Worm (Caenorhabditis elegans) whole organism, young adult: Measurements from ENCODE around the gene scrm-7.

Experiments used
- C06A6.2 ChIP-seq: fragments of 200-800 bp; sonication (Bioruptor generic); conservative IDR thresholded peaks from 2 replicates; pipeline ENCODE4 v1.3.6; 2022; ENCODE audit warnings: missing genetic modification characterization, missing compliant biosample characterization
- D2030.7 ChIP-seq: fragments of 200-800 bp; sonication (Bioruptor generic); IDR thresholded peaks from 2 replicates; pipeline ENCODE4 v1.3.6; 2022; ENCODE audit warnings: missing genetic modification reagents, missing genetic modification characterization, missing compliant biosample characterization
- F23B12.7 ChIP-seq: sonication (generic microtip); optimal IDR thresholded peaks from 2 replicates; lab custom pipeline; 2017; ENCODE audit warnings: missing genetic modification characterization, mild to moderate bottlenecking, missing compliant biosample characterization, antibody characterized with exemption, moderate library complexity; ENCODE audit not compliant: insufficient read depth
- F49E8.2 ChIP-seq: sonication (generic microtip); optimal IDR thresholded peaks from 3 replicates; lab custom pipeline; 2017; ENCODE audit warnings: missing genetic modification characterization, mild to moderate bottlenecking, missing compliant biosample characterization, antibody characterized with exemption, moderate library complexity; ENCODE audit not compliant: insufficient read depth
- F55B11.4 ChIP-seq: sonication (generic microtip); optimal IDR thresholded peaks from 2 replicates; lab custom pipeline; 2016; ENCODE audit warnings: missing compliant biosample characterization, missing genetic modification characterization, borderline replicate concordance; ENCODE audit not compliant: insufficient read depth
- F57A8.1 ChIP-seq: fragments of 200-800 bp; sonication (Bioruptor generic); optimal IDR thresholded peaks from 2 replicates; lab custom pipeline; 2018; ENCODE audit warnings: mild to moderate bottlenecking, missing genetic modification characterization, moderate library complexity, missing compliant biosample characterization
- F57C9.4 ChIP-seq: sonication (generic microtip); optimal IDR thresholded peaks from 2 replicates; lab custom pipeline; 2017; ENCODE audit warnings: mild to moderate bottlenecking, missing genetic modification characterization, missing compliant biosample characterization
- K12H6.12 ChIP-seq: fragments of 200-800 bp; sonication (Bioruptor generic); optimal IDR thresholded peaks from 2 replicates; lab custom pipeline; 2018; ENCODE audit warnings: mild to moderate bottlenecking, missing genetic modification characterization, missing compliant biosample characterization
- aptf-3 ChIP-seq: fragments of 200-800 bp; sonication (Bioruptor generic); IDR thresholded peaks from 2 replicates; pipeline ENCODE4 v1.3.6; 2022; ENCODE audit warnings: missing genetic modification characterization, missing compliant biosample characterization
- cebp-1 ChIP-seq, 2 experiments: fragments of 200-800 bp in 1 of 2; sonication (Bioruptor generic) in 1 of 2; sonication (generic microtip) in 1 of 2; IDR thresholded peaks in 1 of 2; optimal IDR thresholded peaks in 1 of 2; 2 replicates each; pipeline versions ENCODE4 v1.3.6 to Lab custom; 2017 to 2022; ENCODE audit warnings: missing compliant biosample characterization in 2 of 2, missing genetic modification characterization in 2 of 2, mild to moderate bottlenecking in 1 of 2, missing genetic modification reagents in 1 of 2, moderate library complexity in 1 of 2
- ceh-100 ChIP-seq: fragments of 200-800 bp; sonication (Bioruptor generic); IDR thresholded peaks from 2 replicates; pipeline ENCODE4 v1.3.6; 2022; ENCODE audit warnings: missing genetic modification reagents, missing genetic modification characterization, missing compliant biosample characterization
- ceh-58 ChIP-seq: fragments of 200-800 bp; sonication (Bioruptor generic); IDR thresholded peaks from 2 replicates; pipeline ENCODE4 v1.3.6; 2022; ENCODE audit warnings: missing genetic modification characterization, missing compliant biosample characterization
- dpff-1 ChIP-seq: sonication (generic microtip); optimal IDR thresholded peaks from 2 replicates; lab custom pipeline; 2017; ENCODE audit warnings: mild to moderate bottlenecking, missing genetic modification characterization, missing compliant biosample characterization
- dpl-1 ChIP-seq: fragments of 150-350 bp; optimal IDR thresholded peaks from 2 replicates; lab custom pipeline; 2014; ENCODE audit warnings: missing biosample characterization, missing genetic modification reagents, missing genetic modification characterization
- ets-4 ChIP-seq: fragments of 200-800 bp; sonication (Bioruptor generic); optimal IDR thresholded peaks from 2 replicates; lab custom pipeline; 2018; ENCODE audit warnings: mild to moderate bottlenecking, missing genetic modification characterization, missing compliant biosample characterization
- hlh-26 ChIP-seq: fragments of 200-800 bp; sonication (Bioruptor generic); conservative IDR thresholded peaks from 2 replicates; pipeline ENCODE4 v1.3.6; 2022; ENCODE audit warnings: missing genetic modification reagents, missing genetic modification characterization, missing compliant biosample characterization
- hrde-1 ChIP-seq: sonication (generic microtip); optimal IDR thresholded peaks from 2 replicates; lab custom pipeline; 2016; ENCODE audit warnings: missing genetic modification characterization, mild to moderate bottlenecking, missing compliant biosample characterization, moderate library complexity, missing genotype, missing genetic modification reagents, borderline replicate concordance
- lag-1 ChIP-seq: fragments of 200-800 bp; sonication (Bioruptor generic); IDR thresholded peaks from 2 replicates; pipeline ENCODE4 v1.3.6; 2022; ENCODE audit warnings: missing genetic modification reagents, missing genetic modification characterization, missing compliant biosample characterization
- lin-40 ChIP-seq: sonication (generic microtip); optimal IDR thresholded peaks from 2 replicates; lab custom pipeline; 2016; ENCODE audit warnings: missing genetic modification characterization, mild to moderate bottlenecking, missing compliant biosample characterization, missing genotype, missing genetic modification reagents
- madf-8 ChIP-seq: fragments of 200-800 bp; sonication (Bioruptor generic); conservative IDR thresholded peaks from 2 replicates; pipeline ENCODE4 v1.3.6; 2022; ENCODE audit warnings: missing genetic modification reagents, missing genetic modification characterization, missing compliant biosample characterization
- mxl-1 ChIP-seq: sonication (generic microtip); optimal IDR thresholded peaks from 2 replicates; lab custom pipeline; 2016; ENCODE audit warnings: missing genetic modification characterization, missing compliant biosample characterization
- nfya-1 ChIP-seq: sonication (generic microtip); optimal IDR thresholded peaks from 2 replicates; lab custom pipeline; 2017; ENCODE audit warnings: antibody characterized with exemption, missing compliant biosample characterization, missing genetic modification characterization, borderline replicate concordance; ENCODE audit not compliant: insufficient read depth
- nfya-2 ChIP-seq: fragments of 200-800 bp; sonication (Bioruptor generic); IDR thresholded peaks from 2 replicates; pipeline ENCODE4 v1.3.6; 2022; ENCODE audit warnings: missing genetic modification reagents, missing genetic modification characterization, missing compliant biosample characterization
- nhr-80 ChIP-seq: sonication (generic microtip); optimal IDR thresholded peaks from 2 replicates; lab custom pipeline; 2016; ENCODE audit warnings: missing genetic modification characterization, missing compliant biosample characterization
- pbrm-1 ChIP-seq: fragments of 200-800 bp; sonication (Bioruptor generic); IDR thresholded peaks from 2 replicates; pipeline ENCODE4 v1.3.6; 2022; ENCODE audit warnings: missing genetic modification reagents, missing genetic modification characterization, missing compliant biosample characterization
- repo-1 ChIP-seq: sonication (generic microtip); optimal IDR thresholded peaks from 2 replicates; lab custom pipeline; 2017; ENCODE audit warnings: mild to moderate bottlenecking, missing genetic modification characterization, missing compliant biosample characterization
- sea-2 ChIP-seq: fragments of 200-800 bp; sonication (Bioruptor generic); IDR thresholded peaks from 2 replicates; pipeline ENCODE4 v1.3.6; 2022; ENCODE audit warnings: missing genetic modification characterization, missing compliant biosample characterization
- snpc-3.4 ChIP-seq: sonication (generic microtip); optimal IDR thresholded peaks from 2 replicates; lab custom pipeline; 2017; ENCODE audit warnings: missing genetic modification characterization, mild to moderate bottlenecking, missing compliant biosample characterization, antibody characterized with exemption, moderate library complexity, missing genotype, missing genetic modification reagents
- snpc-4 ChIP-seq, 5 experiments: fragments of 150-350 bp in 1 of 5; sonication (generic microtip) in 4 of 5; optimal IDR thresholded peaks; 2 replicates each; lab custom pipeline; 2014 to 2018; ENCODE audit warnings: missing genetic modification characterization in 5 of 5, missing biosample characterization in 3 of 5, antibody characterized with exemption in 2 of 5, mild to moderate bottlenecking in 2 of 5, missing compliant biosample characterization in 2 of 5, missing genotype in 2 of 5, moderate library complexity in 2 of 5, missing genetic modification reagents in 1 of 5
- tbp1 ChIP-seq: fragments of 200-800 bp; sonication (Bioruptor generic); optimal IDR thresholded peaks from 2 replicates; lab custom pipeline; 2018; ENCODE audit warnings: mild to moderate bottlenecking, missing genetic modification characterization, missing compliant biosample characterization
- unc-130 ChIP-seq: sonication (generic microtip); optimal IDR thresholded peaks from 2 replicates; lab custom pipeline; 2016; ENCODE audit warnings: missing genetic modification reagents, missing genetic modification characterization, missing compliant biosample characterization
- unc-62 ChIP-seq: fragments of 150-350 bp; optimal IDR thresholded peaks from 2 replicates; lab custom pipeline; 2014; ENCODE audit warnings: missing biosample characterization, missing genetic modification reagents, missing genetic modification characterization
- zfh-2 ChIP-seq: fragments of 200-800 bp; sonication (Bioruptor generic); conservative IDR thresholded peaks from 2 replicates; pipeline ENCODE4 v1.3.6; 2022; ENCODE audit warnings: missing genetic modification reagents, missing genetic modification characterization, missing compliant biosample characterization
- zim-3 ChIP-seq: sonication (generic microtip); optimal IDR thresholded peaks from 2 replicates; lab custom pipeline; 2017; ENCODE audit warnings: mild to moderate bottlenecking, missing genetic modification characterization, moderate library complexity, missing compliant biosample characterization
- ztf-18 ChIP-seq: sonication (generic microtip); optimal IDR thresholded peaks from 2 replicates; lab custom pipeline; 2016; ENCODE audit warnings: missing genotype, mild to moderate bottlenecking, missing genetic modification characterization, missing compliant biosample characterization
- ztf-22 ChIP-seq: fragments of 200-800 bp; sonication (Bioruptor generic); optimal IDR thresholded peaks from 2 replicates; lab custom pipeline; 2018; ENCODE audit warnings: mild to moderate bottlenecking, missing genetic modification characterization, moderate library complexity, missing compliant biosample characterization
- ztf-26 ChIP-seq: sonication (generic microtip); optimal IDR thresholded peaks from 2 replicates; lab custom pipeline; 2017; ENCODE audit warnings: missing genetic modification characterization, missing compliant biosample characterization
- ztf-28 ChIP-seq: fragments of 200-800 bp; sonication (Bioruptor generic); IDR thresholded peaks from 2 replicates; pipeline ENCODE4 v1.3.6; 2022; ENCODE audit warnings: missing genetic modification reagents, missing genetic modification characterization, missing compliant biosample characterization
- ztf-6 ChIP-seq: fragments of 200-800 bp; sonication (Bioruptor generic); IDR thresholded peaks from 2 replicates; pipeline ENCODE4 v1.3.6; 2022; ENCODE audit warnings: missing genetic modification reagents, missing genetic modification characterization, missing compliant biosample characterization

Gene scrm-7

ce11 chrV:14734187-14734765 is 45.3 kb downstream of the scrm-7 start, which contains the start of gene unc-61 (continued):
- TF ChIP-seq madf-8 (no peak), snpc-3.4 (peak; percentile 5), tbp1 (GFP tag; lab: Kevin White, UChicago) (no peak), zfh-2 (GFP tag; lab: Robert Waterston, UW) (no peak), ceh-58 (no peak), repo-1 (no peak), C06A6.2 (GFP tag; lab: Robert Waterston, UW) (no peak), F49E8.2 (tag; lab: Kevin White, UChicago) (no peak), ztf-18 (tag; lab: Kevin White, UChicago) (no peak), hrde-1 (tag; lab: Kevin White, UChicago) (no peak), zim-3 (tag; lab: Kevin White, UChicago) (no peak), pbrm-1 (GFP tag; lab: Robert Waterston, UW) (no peak), cebp-1 (GFP tag; IDR thresholded peaks at IDR 0.05; lab: Robert Waterston, UW) (no peak), cebp-1 (tag; optimal IDR thresholded peaks at IDR 0.05; lab: Kevin White, UChicago) (no peak), F57C9.4 (tag; lab: Kevin White, UChicago) (no peak), nfya-1 (no peak), dpl-1 (GFP tag; lab: Kevin White, UChicago) (peak; percentile 41), lag-1 (GFP tag; lab: Robert Waterston, UW) (no peak), ets-4 (GFP tag; lab: Kevin White, UChicago) (no peak)

DNA sequence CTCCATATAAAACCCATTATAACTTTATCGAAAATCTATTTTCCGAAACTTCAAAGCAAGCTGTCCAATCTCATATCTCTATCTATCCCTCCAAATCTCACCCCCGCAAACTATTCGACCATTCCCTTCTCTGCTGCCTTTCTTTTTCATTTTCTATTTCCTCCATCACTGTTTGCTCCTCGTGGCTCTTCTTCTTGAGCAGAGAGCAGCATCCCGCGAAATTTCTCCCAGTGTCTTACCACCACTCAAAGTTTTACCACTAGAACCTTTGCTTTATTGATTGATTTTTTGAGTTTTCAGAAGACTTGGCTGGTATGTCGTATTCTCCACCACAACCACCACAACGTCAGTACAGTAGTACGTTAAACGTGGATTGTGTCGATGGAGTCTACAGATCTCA is 50.2 kb downstream of the scrm-7 start, which contains the start of gene oig-3:
TSS of gene oig-3 (plus strand) at position 301 of the 400 bp plus-strand sequence.
- TF ChIP-seq F55B11.4 (tag; lab: Kevin White, UChicago) (no peak), snpc-4 (GFP tag; optimal IDR thresholded peaks at IDR 0.05; lab: Kevin White, UChicago) (no peak), snpc-4 (tag; optimal IDR thresholded peaks at IDR 0.05; lab: Kevin White, UChicago) (no peak), unc-130 (GFP tag; lab: Kevin White, UChicago) (no peak), F23B12.7 (no peak), dpff-1 (tag; lab: Kevin White, UChicago) (no peak), C06A6.2 (GFP tag; lab: Robert Waterston, UW) (no peak), sea-2 (GFP tag; lab: Robert Waterston, UW) (no peak), nfya-2 (GFP tag; lab: Robert Waterston, UW) (no peak), aptf-3 (GFP tag; lab: Robert Waterston, UW) (no peak), F57A8.1 (no peak), ztf-28 (GFP tag; lab: Robert Waterston, UW) (no peak), repo-1 (no peak), nhr-80 (tag; lab: Kevin White, UChicago) (no peak), ztf-6 (GFP tag; lab: Robert Waterston, UW) (no peak), mxl-1 (no peak), lin-40 (tag; lab: Kevin White, UChicago) (no peak), ztf-22 (GFP tag; lab: Kevin White, UChicago) (no peak), K12H6.12 (tag; lab: Kevin White, UChicago) (no peak)

- TF ChIP-seq ceh-100 (GFP tag; lab: Robert Waterston, UW): no peak
- no peak for TF ChIP-seq hlh-26 (GFP tag; lab: Robert Waterston, UW)
- no peak for TF ChIP-seq unc-62 (GFP tag; lab: Kevin White, UChicago)
- no peak for TF ChIP-seq ztf-26 (tag; lab: Kevin White, UChicago)
- no peak for TF ChIP-seq D2030.7 (GFP tag; lab: Robert Waterston, UW)
Observed at ce11 chrV:14728754-14729153, 50.8 kb downstream of the scrm-7 start, which contains the start of gene Y50E8A.2. Y50E8A.2 (minus strand) TSS chrV:14728854.
